Worm (Caenorhabditis elegans) whole organism, L1 larva: ENCODE measurements around the gene cisd-3.2.

Experiments
- C16A3.4 ChIP-seq: fragments of 150-350 bp; optimal IDR thresholded peaks from 2 replicates; lab custom pipeline; 2014; ENCODE audit warnings: missing biosample characterization, missing genetic modification characterization
- F16B12.6 ChIP-seq: fragments of 150-350 bp; optimal IDR thresholded peaks from 2 replicates; lab custom pipeline; 2014; ENCODE audit warnings: missing biosample characterization, missing genetic modification characterization
- aly-2 ChIP-seq: fragments of 150-350 bp; optimal IDR thresholded peaks from 2 replicates; lab custom pipeline; 2014; ENCODE audit warnings: missing biosample characterization, missing genetic modification characterization
- blmp-1 ChIP-seq: fragments of 150-350 bp; optimal IDR thresholded peaks from 2 replicates; lab custom pipeline; 2014; ENCODE audit warnings: missing biosample characterization, missing genetic modification characterization
- ceh-63 ChIP-seq: fragments of 200-800 bp; sonication (Bioruptor generic); optimal IDR thresholded peaks from 2 replicates; lab custom pipeline; 2018; ENCODE audit warnings: mild to moderate bottlenecking, missing genetic modification characterization, missing compliant biosample characterization
- ceh-8 ChIP-seq: fragments of 200-800 bp; sonication (Bioruptor generic); optimal IDR thresholded peaks from 2 replicates; lab custom pipeline; 2018; ENCODE audit warnings: mild to moderate bottlenecking, missing genetic modification characterization, moderate library complexity, missing compliant biosample characterization
- ceh-90 ChIP-seq: sonication (generic microtip); optimal IDR thresholded peaks from 2 replicates; lab custom pipeline; 2016; ENCODE audit warnings: missing genetic modification characterization, missing compliant biosample characterization
- ces-1 ChIP-seq: fragments of 150-350 bp; optimal IDR thresholded peaks from 2 replicates; lab custom pipeline; 2014; ENCODE audit warnings: missing biosample characterization, missing genetic modification reagents, missing genetic modification characterization
- dpl-1 ChIP-seq, 3 experiments: fragments of 150-350 bp in 2 of 3; sonication (generic microtip) in 1 of 3; optimal IDR thresholded peaks; 2 replicates each; lab custom pipeline; 2014 to 2017; ENCODE audit warnings: missing biosample characterization in 3 of 3, missing genetic modification characterization in 3 of 3, missing genetic modification reagents in 3 of 3
- efl-1 ChIP-seq, 4 experiments: fragments of 150-350 bp; optimal IDR thresholded peaks in 3 of 4; peaks in 1 of 4; 1 replicate in 1 of 4; 2 replicates in 3 of 4; lab custom pipeline; 2014; ENCODE audit warnings: missing biosample characterization in 2 of 4, missing genetic modification characterization in 2 of 4, missing genetic modification reagents in 2 of 4
- egl-13 ChIP-seq: sonication (generic microtip); optimal IDR thresholded peaks from 2 replicates; lab custom pipeline; 2016; ENCODE audit warnings: missing genotype, missing genetic modification reagents, missing genetic modification characterization, missing compliant biosample characterization
- elt-2 ChIP-seq: sonication (generic microtip); optimal IDR thresholded peaks from 2 replicates; lab custom pipeline; 2016; ENCODE audit warnings: missing genetic modification characterization, mild to moderate bottlenecking, inconsistent platforms, missing compliant biosample characterization, missing genetic modification reagents
- elt-3 ChIP-seq, 6 experiments: fragments of 150-350 bp in 1 of 6; sonication (generic microtip); optimal IDR thresholded peaks; 2 replicates each; lab custom pipeline; 2017 to 2018; ENCODE audit warnings: missing biosample characterization in 6 of 6, missing genetic modification characterization in 6 of 6, inconsistent platforms in 1 of 6
- ets-5 ChIP-seq: fragments of 200-800 bp; sonication (Bioruptor generic); IDR thresholded peaks from 2 replicates; pipeline ENCODE4 v1.3.6; 2022; ENCODE audit warnings: missing genetic modification characterization, missing compliant biosample characterization
- fkh-10 ChIP-seq: sonication (generic microtip); optimal IDR thresholded peaks from 2 replicates; lab custom pipeline; 2017; ENCODE audit warnings: missing biosample characterization, missing genetic modification reagents, missing genetic modification characterization
- grh-1 ChIP-seq: fragments of 200-800 bp; sonication (Bioruptor generic); IDR thresholded peaks from 2 replicates; pipeline ENCODE4 v1.3.6; 2022; ENCODE audit warnings: missing genetic modification reagents, missing genetic modification characterization, missing compliant biosample characterization
- hlh-4 ChIP-seq: sonication (generic microtip); optimal IDR thresholded peaks from 2 replicates; lab custom pipeline; 2016; ENCODE audit warnings: mild to moderate bottlenecking, missing genetic modification characterization, missing compliant biosample characterization
- irx-1 ChIP-seq: sonication (generic microtip); optimal IDR thresholded peaks from 2 replicates; lab custom pipeline; 2016; ENCODE audit warnings: missing genetic modification characterization, missing compliant biosample characterization
- isw-1 ChIP-seq: fragments of 200-800 bp; sonication (Bioruptor generic); IDR thresholded peaks from 2 replicates; pipeline ENCODE4 v1.3.6; 2022; ENCODE audit warnings: missing genetic modification characterization, missing compliant biosample characterization
- lin-13 ChIP-seq: fragments of 150-350 bp; optimal IDR thresholded peaks from 2 replicates; lab custom pipeline; 2014; ENCODE audit warnings: missing biosample characterization, missing genetic modification reagents, missing genetic modification characterization
- lsy-2 ChIP-seq, 2 experiments: fragments of 150-350 bp; optimal IDR thresholded peaks; 2 replicates each; lab custom pipeline; 2014; ENCODE audit warnings: missing biosample characterization in 2 of 2, missing genetic modification characterization in 2 of 2
- mab-9 ChIP-seq: fragments of 200-800 bp; sonication (Bioruptor generic); IDR thresholded peaks from 2 replicates; pipeline ENCODE4 v1.3.6; 2022; ENCODE audit warnings: missing genetic modification reagents, missing genetic modification characterization, missing compliant biosample characterization
- mdl-1 ChIP-seq, 2 experiments: fragments of 150-350 bp; optimal IDR thresholded peaks; 2 replicates each; lab custom pipeline; 2014 to 2017; ENCODE audit warnings: missing biosample characterization in 2 of 2, missing genetic modification characterization in 2 of 2, inconsistent platforms in 1 of 2
- nhr-12 ChIP-seq: sonication (generic microtip); optimal IDR thresholded peaks from 2 replicates; lab custom pipeline; 2017; ENCODE audit warnings: missing biosample characterization, missing genetic modification characterization
- nhr-20 ChIP-seq: sonication (generic microtip); optimal IDR thresholded peaks from 2 replicates; lab custom pipeline; 2016; ENCODE audit warnings: mild to moderate bottlenecking, missing genetic modification characterization, missing compliant biosample characterization
- nhr-237 ChIP-seq: fragments of 150-350 bp; optimal IDR thresholded peaks from 2 replicates; lab custom pipeline; 2014; ENCODE audit warnings: missing biosample characterization, missing genetic modification characterization
- nhr-28 ChIP-seq: fragments of 150-350 bp; optimal IDR thresholded peaks from 2 replicates; lab custom pipeline; 2014; ENCODE audit warnings: missing biosample characterization, missing genetic modification characterization
- nhr-76 ChIP-seq: sonication (generic microtip); optimal IDR thresholded peaks from 2 replicates; lab custom pipeline; 2017; ENCODE audit warnings: missing biosample characterization, missing genetic modification characterization
- nhr-84 ChIP-seq: sonication (generic microtip); optimal IDR thresholded peaks from 2 replicates; lab custom pipeline; 2017; ENCODE audit warnings: missing biosample characterization, missing genetic modification characterization
- pag-3 ChIP-seq: sonication (generic microtip); optimal IDR thresholded peaks from 2 replicates; lab custom pipeline; 2017; ENCODE audit warnings: missing genetic modification characterization, mild to moderate bottlenecking, missing compliant biosample characterization, antibody characterized with exemption, borderline replicate concordance; ENCODE audit not compliant: insufficient read depth
- pqm-1 ChIP-seq: sonication (generic microtip); optimal IDR thresholded peaks from 3 replicates; lab custom pipeline; 2017; ENCODE audit warnings: missing biosample characterization, missing genetic modification characterization
- sox-4 ChIP-seq: sonication (generic microtip); optimal IDR thresholded peaks from 2 replicates; lab custom pipeline; 2016; ENCODE audit warnings: missing genetic modification characterization, missing compliant biosample characterization
- sptf-1 ChIP-seq: fragments of 150-350 bp; optimal IDR thresholded peaks from 2 replicates; lab custom pipeline; 2014; ENCODE audit warnings: missing biosample characterization, missing genetic modification characterization
- sup-37 ChIP-seq: fragments of 200-800 bp; sonication (Bioruptor generic); optimal IDR thresholded peaks from 2 replicates; lab custom pipeline; 2018; ENCODE audit warnings: mild to moderate bottlenecking, missing genetic modification characterization, missing compliant biosample characterization
- unc-62 ChIP-seq: fragments of 150-350 bp; optimal IDR thresholded peaks from 2 replicates; lab custom pipeline; 2014; ENCODE audit warnings: missing biosample characterization, missing genetic modification reagents, missing genetic modification characterization
- unc-86 ChIP-seq: sonication (generic microtip); optimal IDR thresholded peaks from 2 replicates; lab custom pipeline; 2016; ENCODE audit warnings: missing genetic modification characterization, missing compliant biosample characterization
- unc-98 ChIP-seq: fragments of 200-800 bp; sonication (Bioruptor generic); IDR thresholded peaks from 2 replicates; pipeline ENCODE4 v1.3.6; 2022; ENCODE audit warnings: missing genetic modification characterization, missing compliant biosample characterization
- vab-15 ChIP-seq: sonication (generic microtip); optimal IDR thresholded peaks from 2 replicates; lab custom pipeline; 2017; ENCODE audit warnings: missing genotype, mild to moderate bottlenecking, missing genetic modification characterization, missing compliant biosample characterization
- ztf-11 ChIP-seq, 2 experiments: sonication (generic microtip); optimal IDR thresholded peaks; 2 replicates each; lab custom pipeline; 2016 to 2017; ENCODE audit warnings: missing genetic modification characterization in 2 of 2, missing biosample characterization in 1 of 2, missing compliant biosample characterization in 1 of 2
- ztf-4 ChIP-seq: fragments of 150-350 bp; optimal IDR thresholded peaks from 2 replicates; lab custom pipeline; 2014; ENCODE audit warnings: missing biosample characterization, missing genetic modification characterization

Gene cisd-3.2

ce11 chrIII:1533615-1534014, 6.7 kb upstream of the cisd-3.2 start, which contains the start of gene mtg-1 (continued):
- TF ChIP-seq pag-3 (tag; lab: Kevin White, UChicago) (no peak), sox-4 (tag; lab: Kevin White, UChicago) (no peak), unc-98 (0 out of 2 replicates have a peak, but pooled peaks have one; percentile 0), irx-1 (tag; lab: Kevin White, UChicago) (no peak), lsy-2 (tag; optimal IDR thresholded peaks at IDR 0.05; lab: Kevin White, UChicago) (peak; percentile 57 to 69), nhr-84 (tag; lab: Kevin White, UChicago) (no peak), unc-86 (tag; lab: Kevin White, UChicago) (no peak), aly-2 (tag; lab: Kevin White, UChicago) (no peak), ztf-11 (tag; optimal IDR thresholded peaks at IDR 0.05; lab: Kevin White, UChicago) (no peak), C16A3.4 (tag; lab: Kevin White, UChicago) (peak; percentile 49), mab-9 (no peak), fkh-10 (GFP tag; lab: Kevin White, UChicago) (peak; percentile 7), ces-1 (GFP tag; lab: Kevin White, UChicago) (no peak), ceh-90 (no peak), egl-13 (no peak), F16B12.6 (tag; lab: Kevin White, UChicago) (peak; percentile 34), vab-15 (tag; lab: Kevin White, UChicago) (no peak), ets-5 (GFP tag; lab: Robert Waterston, UW) (no peak), nhr-20 (tag; lab: Kevin White, UChicago) (peak; percentile 27), lin-13 (GFP tag; lab: Kevin White, UChicago) (peak; percentile 47), ceh-63 (GFP tag; lab: Kevin White, UChicago) (no peak), sup-37 (no peak), grh-1 (no peak), isw-1 (GFP tag; lab: Robert Waterston, UW) (peak; percentile 21), dpl-1 (GFP tag; optimal IDR thresholded peaks at IDR 0.05; lab: Kevin White, UChicago) (peak; percentile 55 to 67 (median 60)), ztf-4 (tag; lab: Kevin White, UChicago) (no peak), ceh-8 (no peak), hlh-4 (tag; lab: Kevin White, UChicago) (no peak), blmp-1 (tag; lab: Kevin White, UChicago) (peak; percentile 7), mdl-1 (tag; optimal IDR thresholded peaks at IDR 0.05; lab: Kevin White, UChicago) (no peak), elt-3 (tag; optimal IDR thresholded peaks at IDR 0.05; lab: Kevin White, UChicago) (no peak), nhr-237 (tag; lab: Kevin White, UChicago) (no peak), pqm-1 (tag; lab: Kevin White, UChicago) (no peak), elt-2 (no peak), sptf-1 (tag; lab: Kevin White, UChicago) (no peak), nhr-28 (tag; lab: Kevin White, UChicago) (no peak)

- TF ChIP-seq blmp-1 (tag; lab: Kevin White, UChicago), result no peak
- TF ChIP-seq nhr-237 (tag; lab: Kevin White, UChicago), result no peak
- TF ChIP-seq efl-1 (optimal IDR thresholded peaks at IDR 0.05; lab: Kevin White, UChicago), result no peak
- TF ChIP-seq efl-1 (GFP tag; optimal IDR thresholded peaks at IDR 0.05 in 1 of 2; lab: Kevin White, UChicago), result peak; percentile 8 to 45
- no peak for TF ChIP-seq nhr-76
These were observed 5.9 kb upstream of the cisd-3.2 start for ce11 chrIII:1534431-1534830.

ce11 chrIII:1539366-1539765, 927 bp upstream of the cisd-3.2 start:
- TF ChIP-seq sox-4 (tag; lab: Kevin White, UChicago) (no peak), unc-62 (no peak), pag-3 (tag; lab: Kevin White, UChicago) (no peak), nhr-12 (tag; lab: Kevin White, UChicago) (no peak)
- TF ChIP-seq, all 84 proteins: peak for 0
